Fruit fly (Drosophila melanogaster) whole organism, embryonic: ENCODE measurements around the gene Ae2.

ENCODE experiments used
- CG10274 ChIP-seq: fragments of 200-800 bp; sonication (Bioruptor generic); optimal IDR thresholded peaks from 3 replicates; lab custom pipeline; 2017; ENCODE audit warnings: missing biosample characterization, mild to moderate bottlenecking, missing genetic modification characterization
- CG11504 ChIP-seq: fragments of 200-800 bp; sonication (Bioruptor generic); optimal IDR thresholded peaks from 3 replicates; lab custom pipeline; 2019; ENCODE audit warnings: missing biosample characterization, mild to moderate bottlenecking, missing genetic modification characterization, moderate library complexity
- CG11560 ChIP-seq: fragments of 200-800 bp; sonication (Bioruptor generic); IDR thresholded peaks from 3 replicates; pipeline ENCODE4 v1.3.6; 2022; ENCODE audit warnings: missing biosample characterization, missing genetic modification characterization
- CG12744 ChIP-seq: fragments of 200-800 bp; sonication (Bioruptor generic); optimal IDR thresholded peaks from 2 replicates; lab custom pipeline; 2016; ENCODE audit warnings: missing biosample characterization, missing genetic modification characterization
- CG15514 ChIP-seq: fragments of 200-800 bp; sonication (Bioruptor generic); optimal IDR thresholded peaks from 3 replicates; lab custom pipeline; 2017; ENCODE audit warnings: missing biosample characterization, missing genetic modification characterization, mild to moderate bottlenecking, moderate library complexity, missing genetic modification reagents
- CG1602 ChIP-seq: fragments of 200-800 bp; sonication (Bioruptor generic); optimal IDR thresholded peaks from 3 replicates; lab custom pipeline; 2016; ENCODE audit warnings: missing biosample characterization, missing genetic modification characterization
- CG17186 ChIP-seq: fragments of 200-800 bp; sonication (Bioruptor generic); optimal IDR thresholded peaks from 3 replicates; lab custom pipeline; 2017; ENCODE audit warnings: missing biosample characterization, missing genetic modification reagents, missing genetic modification characterization
- CG17328 ChIP-seq: fragments of 200-800 bp; sonication (Bioruptor generic); IDR thresholded peaks from 2 replicates; pipeline ENCODE4 v1.3.6; 2022; ENCODE audit warnings: missing biosample characterization, missing genetic modification characterization
- CG17568 ChIP-seq: fragments of 200-800 bp; sonication (Bioruptor generic); optimal IDR thresholded peaks from 2 replicates; lab custom pipeline; 2018; ENCODE audit warnings: missing biosample characterization, mild to moderate bottlenecking, missing genetic modification characterization, moderate library complexity
- CG18011 ChIP-seq: fragments of 200-800 bp; sonication (Bioruptor generic); optimal IDR thresholded peaks from 2 replicates; lab custom pipeline; 2017; ENCODE audit warnings: missing biosample characterization, missing genetic modification characterization, mild to moderate bottlenecking, moderate library complexity, missing genotype
- CG2129 ChIP-seq: fragments of 200-800 bp; sonication (Bioruptor generic); IDR thresholded peaks from 2 replicates; pipeline ENCODE4 v1.3.6; 2022; ENCODE audit warnings: missing biosample characterization, missing genetic modification characterization; ENCODE audit not compliant: partially characterized antibody
- CG32767 ChIP-seq: fragments of 200-800 bp; sonication (Bioruptor generic); IDR thresholded peaks from 2 replicates; pipeline ENCODE4 v1.3.6; 2022; ENCODE audit warnings: missing biosample characterization, missing genetic modification characterization
- CG3407 ChIP-seq: fragments of 200-800 bp; sonication (Bioruptor generic); optimal IDR thresholded peaks from 2 replicates; lab custom pipeline; 2018; ENCODE audit warnings: missing biosample characterization, mild to moderate bottlenecking, missing genetic modification characterization
- CG3726 ChIP-seq: fragments of 200-800 bp; sonication (Bioruptor generic); IDR thresholded peaks from 3 replicates; pipeline ENCODE4, ENCODE4 v1.3.6; 2022; ENCODE audit warnings: missing biosample characterization, missing genetic modification characterization
- CG7839 ChIP-seq: fragments of 200-800 bp; sonication (Bioruptor generic); optimal IDR thresholded peaks from 3 replicates; lab custom pipeline; 2018; ENCODE audit warnings: missing biosample characterization, mild to moderate bottlenecking, missing genetic modification characterization, moderate library complexity
- CG8478 ChIP-seq: fragments of >200 bp; optimal IDR thresholded peaks from 2 replicates; lab custom pipeline; 2018
- CG8944 ChIP-seq: fragments of 200-800 bp; sonication (Bioruptor generic); optimal IDR thresholded peaks from 3 replicates; lab custom pipeline; 2016; ENCODE audit warnings: missing biosample characterization, missing genetic modification characterization
- CG9215 ChIP-seq: fragments of 200-800 bp; sonication (Bioruptor generic); IDR thresholded peaks from 2 replicates; pipeline ENCODE4 v1.3.6; 2022; ENCODE audit warnings: missing biosample characterization, missing genetic modification characterization
- CHES-1-like ChIP-seq: fragments of 200-800 bp; sonication (Bioruptor generic); optimal IDR thresholded peaks from 2 replicates; lab custom pipeline; 2016; ENCODE audit warnings: missing biosample characterization, missing genetic modification characterization
- CrebB ChIP-seq: fragments of 200-800 bp; sonication (Bioruptor generic); optimal IDR thresholded peaks from 3 replicates; lab custom pipeline; 2018; ENCODE audit warnings: missing biosample characterization, mild to moderate bottlenecking, missing genetic modification characterization
- Dip2 ChIP-seq: fragments of 200-800 bp; sonication (Bioruptor generic); IDR thresholded peaks from 2 replicates; pipeline ENCODE4 v1.3.6; 2022; ENCODE audit warnings: missing biosample characterization, missing genetic modification characterization
- Gug ChIP-seq: fragments of 200-800 bp; sonication (Bioruptor generic); IDR thresholded peaks from 4 replicates; pipeline ENCODE4 v1.3.6; 2022; ENCODE audit warnings: missing biosample characterization, missing genetic modification characterization
- HLH3B ChIP-seq: fragments of 200-800 bp; sonication (Bioruptor generic); IDR thresholded peaks from 2 replicates; pipeline ENCODE4 v1.3.6; 2022; ENCODE audit warnings: missing biosample characterization, missing genetic modification characterization
- HLHmδ ChIP-seq: fragments of 200-800 bp; sonication (Bioruptor generic); optimal IDR thresholded peaks from 2 replicates; lab custom pipeline; 2018; ENCODE audit warnings: missing biosample characterization, mild to moderate bottlenecking, missing genetic modification characterization, moderate library complexity
- Jarid2 ChIP-seq: fragments of 200-800 bp; sonication (Bioruptor generic); optimal IDR thresholded peaks from 3 replicates; lab custom pipeline; 2017; ENCODE audit warnings: mild to moderate bottlenecking, missing biosample characterization, missing genetic modification reagents, missing genetic modification characterization
- Mes4 ChIP-seq: fragments of 200-800 bp; sonication (Bioruptor generic); optimal IDR thresholded peaks from 2 replicates; lab custom pipeline; 2016; ENCODE audit warnings: missing biosample characterization, missing genetic modification characterization
- Opbp ChIP-seq: fragments of 200-800 bp; sonication (Bioruptor generic); IDR thresholded peaks from 3 replicates; pipeline ENCODE4 v1.3.6; 2022; ENCODE audit warnings: missing biosample characterization, missing genetic modification characterization; ENCODE audit not compliant: partially characterized antibody
- Sin3A ChIP-seq: fragments of >200 bp; optimal IDR thresholded peaks from 2 replicates; lab custom pipeline; 2018
- Sry-β ChIP-seq: fragments of 200-800 bp; sonication (Bioruptor generic); optimal IDR thresholded peaks from 2 replicates; lab custom pipeline; 2018; ENCODE audit warnings: missing biosample characterization, mild to moderate bottlenecking, missing genetic modification characterization, moderate library complexity
- Trl ChIP-seq, 3 experiments: fragments of >200 bp in 2 of 3; fragments of 200-800 bp in 1 of 3; sonication (Bioruptor generic) in 1 of 3; optimal IDR thresholded peaks; 2 replicates in 1 of 3; 3 replicates in 2 of 3; lab custom pipeline; 2016 to 2017; ENCODE audit warnings: missing biosample characterization in 1 of 3, missing genetic modification characterization in 1 of 3
- YL-1 ChIP-seq: fragments of 200-800 bp; sonication (Bioruptor generic); optimal IDR thresholded peaks from 3 replicates; lab custom pipeline; 2017; ENCODE audit warnings: missing biosample characterization, mild to moderate bottlenecking, missing genetic modification characterization
- abd-A ChIP-seq: fragments of 200-800 bp; sonication (Bioruptor generic); optimal IDR thresholded peaks from 3 replicates; lab custom pipeline; 2019; ENCODE audit warnings: missing biosample characterization, mild to moderate bottlenecking, missing genetic modification characterization, moderate library complexity
- amos ChIP-seq: fragments of 200-800 bp; sonication (Bioruptor generic); IDR thresholded peaks from 2 replicates; pipeline ENCODE4 v1.3.6; 2022; ENCODE audit warnings: missing biosample characterization, missing genetic modification characterization; ENCODE audit not compliant: partially characterized antibody
- corto ChIP-seq: fragments of 200-800 bp; sonication (Bioruptor generic); optimal IDR thresholded peaks from 2 replicates; lab custom pipeline; 2016; ENCODE audit warnings: missing biosample characterization, mild to moderate bottlenecking, missing genetic modification characterization, moderate library complexity
- dimm ChIP-seq: fragments of 200-800 bp; sonication (Bioruptor generic); IDR thresholded peaks from 2 replicates; pipeline ENCODE4 v1.3.6; 2022; ENCODE audit warnings: missing biosample characterization, missing genetic modification characterization
- dpn ChIP-seq, 2 experiments: fragments of 200-800 bp; sonication (Bioruptor generic); optimal IDR thresholded peaks; 3 replicates each; lab custom pipeline; 2016; ENCODE audit warnings: missing biosample characterization in 2 of 2, missing genetic modification characterization in 2 of 2
- dysf ChIP-seq: fragments of 200-800 bp; sonication (Bioruptor generic); IDR thresholded peaks from 3 replicates; pipeline ENCODE4 v1.3.6; 2022; ENCODE audit warnings: missing biosample characterization, missing genetic modification characterization
- emc ChIP-seq: fragments of 200-800 bp; sonication (Bioruptor generic); optimal IDR thresholded peaks from 2 replicates; lab custom pipeline; 2016; ENCODE audit warnings: missing biosample characterization, missing genetic modification characterization
- ems ChIP-seq: fragments of 200-800 bp; sonication (Bioruptor generic); optimal IDR thresholded peaks from 3 replicates; lab custom pipeline; 2016; ENCODE audit warnings: missing biosample characterization, missing genetic modification characterization
- ken ChIP-seq: fragments of 200-800 bp; sonication (Bioruptor generic); IDR thresholded peaks from 3 replicates; pipeline ENCODE4 v1.3.6; 2022; ENCODE audit warnings: missing biosample characterization, missing genetic modification characterization
- lab ChIP-seq: fragments of 200-800 bp; sonication (Bioruptor generic); optimal IDR thresholded peaks from 3 replicates; lab custom pipeline; 2017; ENCODE audit warnings: missing biosample characterization, missing genetic modification characterization, mild to moderate bottlenecking, moderate library complexity, missing genetic modification reagents
- lola ChIP-seq, 3 experiments: fragments of >200 bp in 2 of 3; fragments of 200-800 bp in 1 of 3; sonication (Bioruptor generic) in 1 of 3; optimal IDR thresholded peaks; 2 replicates each; lab custom pipeline; 2017 to 2019; ENCODE audit warnings: missing biosample characterization in 3 of 3, missing genetic modification characterization in 3 of 3, mild to moderate bottlenecking in 1 of 3, moderate library complexity in 1 of 3
- nmo ChIP-seq: fragments of 200-800 bp; sonication (Bioruptor generic); optimal IDR thresholded peaks from 2 replicates; lab custom pipeline; 2018; ENCODE audit warnings: missing biosample characterization, mild to moderate bottlenecking, missing genetic modification characterization, moderate library complexity
- odd ChIP-seq: fragments of 200-800 bp; sonication (Bioruptor generic); optimal IDR thresholded peaks from 2 replicates; lab custom pipeline; 2017; ENCODE audit warnings: missing biosample characterization, mild to moderate bottlenecking, missing genetic modification characterization
- run ChIP-seq: fragments of 200-800 bp; sonication (Bioruptor generic); optimal IDR thresholded peaks from 3 replicates; lab custom pipeline; 2018; ENCODE audit warnings: missing biosample characterization, mild to moderate bottlenecking, missing genetic modification characterization
- sc ChIP-seq, 3 experiments: fragments of >200 bp in 2 of 3; fragments of 200-800 bp in 1 of 3; sonication (Bioruptor generic) in 1 of 3; optimal IDR thresholded peaks; 2 replicates in 2 of 3; 3 replicates in 1 of 3; lab custom pipeline; 2017; ENCODE audit warnings: mild to moderate bottlenecking in 1 of 3, missing biosample characterization in 1 of 3, missing genetic modification characterization in 1 of 3, missing genetic modification reagents in 1 of 3
- sug ChIP-seq: fragments of 200-800 bp; optimal IDR thresholded peaks from 2 replicates; lab custom pipeline; 2019; ENCODE audit warnings: missing biosample characterization, mild to moderate bottlenecking, missing genetic modification characterization, moderate library complexity
- tgo ChIP-seq: fragments of 200-800 bp; sonication (Bioruptor generic); IDR thresholded peaks from 3 replicates; pipeline ENCODE4 v1.3.6; 2022; ENCODE audit warnings: missing biosample characterization, missing genetic modification characterization
- trem ChIP-seq: fragments of 200-800 bp; optimal IDR thresholded peaks from 3 replicates; lab custom pipeline; 2019; ENCODE audit warnings: missing biosample characterization, mild to moderate bottlenecking, missing genetic modification characterization, moderate library complexity

Gene Ae2

DNA sequence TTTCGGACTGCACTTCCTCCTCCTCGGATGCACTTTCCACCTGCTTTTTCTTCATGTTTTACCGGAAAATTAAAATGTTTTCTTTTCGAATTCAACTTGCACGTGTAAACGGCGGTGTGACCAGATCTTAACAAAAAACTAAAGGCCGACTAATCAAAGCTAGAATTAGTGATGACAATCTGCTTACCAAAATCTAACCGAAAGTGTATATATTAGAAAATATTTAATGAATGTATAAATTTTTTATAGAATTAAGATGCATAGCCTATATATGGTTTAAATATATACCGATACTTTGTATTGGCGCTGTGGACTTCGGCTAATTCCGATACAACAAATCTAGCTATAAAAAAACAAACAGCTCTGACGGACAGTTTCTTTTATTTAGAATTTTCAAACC is 44.4 kb upstream of the Ae2 start, which contains the start of the genes CG18178 and CG14174 (continued):
- TF ChIP-seq CG9215 (GFP tag; lab: Robert Waterston, UW) (peak; percentile 36), CG8944 (GFP tag; lab: Kevin White, UChicago) (no peak), nmo (GFP tag; lab: Kevin White, UChicago) (peak; percentile 85), ems (GFP tag; lab: Kevin White, UChicago) (no peak), dimm (GFP tag; lab: Robert Waterston, UW) (no peak), Sry-β (GFP tag; lab: Kevin White, UChicago) (peak; percentile 96), CG11560 (tag; lab: Robert Waterston, UW) (no peak), CG8478 (lab: Kevin White, UChicago) (no peak), YL-1 (peak; percentile 59), tgo (peak; percentile 64), Jarid2 (GFP tag; lab: Kevin White, UChicago) (no peak), CG18011 (GFP tag; lab: Kevin White, UChicago) (peak; percentile 44), Trl (optimal IDR thresholded peaks at IDR 0.05; lab: Kevin White, UChicago) (no peak), Trl (GFP tag; optimal IDR thresholded peaks at IDR 0.05; lab: Kevin White, UChicago) (no peak), abd-A (no peak), CrebB (tag; lab: Kevin White, UChicago) (peak; percentile 14), sc (optimal IDR thresholded peaks at IDR 0.05; lab: Kevin White, UChicago) (no peak), sc (GFP tag; optimal IDR thresholded peaks at IDR 0.05; lab: Kevin White, UChicago) (peak; percentile 35), CG3726 (GFP tag; lab: Robert Waterston, UW) (no peak), sug (tag; lab: Kevin White, UChicago) (peak; percentile 83), lab (GFP tag; lab: Kevin White, UChicago) (no peak), dysf (peak; percentile 68; the same call in 2 of the 3 replicates), Sin3A (lab: Kevin White, UChicago) (peak; percentile 5), CG11504 (tag; lab: Kevin White, UChicago) (peak; percentile 78), CG3407 (no peak), HLHmδ (GFP tag; lab: Kevin White, UChicago) (no peak), CG12744 (GFP tag; lab: Kevin White, UChicago) (no peak), CHES-1-like (GFP tag; lab: Kevin White, UChicago) (peak; percentile 25), amos (GFP tag; lab: Robert Waterston, UW) (no peak), corto (GFP tag; lab: Kevin White, UChicago) (no peak), trem (tag; lab: Kevin White, UChicago) (peak; percentile 82), Dip2 (GFP tag; lab: Robert Waterston, UW) (no peak), CG2129 (GFP tag; lab: Robert Waterston, UW) (0 out of 2 replicates have a peak, but pooled peaks have one; percentile 22), Gug (peak; percentile 13; the same call in 1 of the 4 replicates), CG1602 (GFP tag; lab: Kevin White, UChicago) (peak; percentile 71), odd (GFP tag; lab: Kevin White, UChicago) (no peak), CG17568 (no peak), lola (GFP tag; optimal IDR thresholded peaks at IDR 0.05; lab: Kevin White, UChicago) (peak in 1 of 3 experiments; percentile 75), dpn (GFP tag; optimal IDR thresholded peaks at IDR 0.05; lab: Kevin White, UChicago) (peak in 1 of 2 experiments; percentile 76), CG17186 (peak; percentile 40), HLH3B (GFP tag; lab: Robert Waterston, UW) (peak; percentile 68), emc (GFP tag; lab: Kevin White, UChicago) (no peak), CG15514 (GFP tag; lab: Kevin White, UChicago) (peak; percentile 79), Mes4 (no peak), CG32767 (GFP tag; lab: Robert Waterston, UW) (0 out of 2 replicates have a peak, but pooled peaks have one; percentile 60), Opbp (no peak), ken (peak; percentile 60; the same call in 2 of the 3 replicates), CG7839 (tag; lab: Kevin White, UChicago) (peak; percentile 78), CG17328 (peak; percentile 67), run (tag; lab: Kevin White, UChicago) (no peak), CG10274 (GFP tag; lab: Kevin White, UChicago) (no peak)
